Worm (Caenorhabditis elegans) whole organism, dauer: Measurements from ENCODE around the gene E04F6.8.

Source experiments
- unc-62 ChIP-seq: sonication (generic microtip); optimal IDR thresholded peaks from 2 replicates; lab custom pipeline; 2017; ENCODE audit warnings: missing biosample characterization, missing genetic modification reagents, missing genetic modification characterization

Gene E04F6.8

DNA sequence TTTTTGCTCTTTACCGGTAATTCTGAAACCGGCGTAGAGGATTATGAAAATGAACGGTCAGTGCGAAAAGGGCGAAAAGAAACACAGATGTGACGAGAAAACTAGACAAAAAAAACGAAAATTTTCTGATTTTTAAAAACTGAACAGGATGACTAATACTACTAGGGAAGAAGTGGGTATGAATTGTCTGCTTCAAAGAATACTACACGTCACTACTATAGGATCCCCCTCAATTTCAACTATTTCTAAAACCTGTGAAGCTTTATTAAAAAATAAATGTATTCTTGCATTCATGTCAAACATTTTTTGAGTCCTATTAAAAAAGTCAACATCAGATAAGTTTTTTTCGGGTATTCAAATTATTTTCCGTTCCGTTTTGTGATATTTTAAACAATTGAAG lies 12.9 kb upstream of the E04F6.8 start:
- no peak for TF ChIP-seq unc-62 (GFP tag; lab: Kevin White, UChicago)

DNA sequence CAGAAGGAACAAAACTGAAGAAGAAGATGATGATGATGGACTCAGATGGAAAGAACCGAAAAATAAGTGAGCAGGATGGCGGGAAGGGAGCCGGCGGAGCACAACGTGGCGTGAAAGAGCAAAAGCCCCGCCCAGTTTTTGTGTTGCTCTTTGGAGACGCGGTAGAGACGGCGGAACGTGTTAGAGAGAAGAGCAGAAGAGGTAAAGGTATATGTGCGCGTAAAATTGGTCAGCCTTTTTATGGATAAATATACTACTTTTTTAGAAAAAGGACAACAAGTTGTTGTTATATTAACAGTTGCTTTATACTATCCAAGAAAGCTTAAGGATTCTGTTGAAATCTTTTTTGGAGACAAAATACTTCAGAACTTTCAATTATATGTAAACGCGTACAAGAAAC lies 5.9 kb upstream of the E04F6.8 start, which contains the start of gene E04F6.10:
TSS of gene E04F6.10 (minus strand) at position 101 of the 400 bp plus-strand sequence.
- no peak for TF ChIP-seq unc-62 (GFP tag; lab: Kevin White, UChicago)

ce11 chrII:7212059-7212458 lies 879 bp upstream of the E04F6.8 start, which contains the start of gene E04F6.9:
Gene E04F6.9, minus strand, starts transcription at chrII:7212159.
- no peak for TF ChIP-seq unc-62 (GFP tag; lab: Kevin White, UChicago)

DNA sequence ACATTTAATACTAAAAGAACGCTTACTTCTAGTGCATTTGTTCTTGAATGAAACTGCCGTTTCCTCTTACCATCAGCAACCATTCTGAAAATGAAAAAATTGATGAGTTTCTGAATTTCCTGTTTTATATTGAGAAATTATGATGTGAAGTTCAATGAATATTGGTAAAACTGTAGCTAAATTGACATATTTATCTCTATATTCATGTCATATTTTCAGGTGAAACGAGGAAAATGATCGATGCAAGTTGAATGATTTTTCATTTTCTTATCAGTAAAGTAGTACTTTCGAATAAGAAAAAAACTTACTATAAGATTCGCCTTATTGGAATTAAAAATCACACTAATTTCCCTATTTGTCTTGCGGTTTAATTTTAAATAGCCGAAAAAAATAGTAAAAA lies 993 bp downstream of the E04F6.8 start, which contains the start of gene E04F6.15:
TSS of gene E04F6.15 (minus strand) at position 101 of the 400 bp plus-strand sequence.
- TF ChIP-seq unc-62 (GFP tag; lab: Kevin White, UChicago), result no peak

ce11 chrII:7208184-7208583 lies 3.0 kb downstream of the E04F6.8 start, which contains the start of gene dhs-7:
Gene dhs-7, minus strand, starts transcription at chrII:7208460.
- TF ChIP-seq unc-62 (GFP tag; lab: Kevin White, UChicago), result no peak

- no peak for TF ChIP-seq unc-62 (GFP tag; lab: Kevin White, UChicago)
These were observed 3.5 kb downstream of the E04F6.8 start for ce11 chrII:7207649-7208048.

DNA sequence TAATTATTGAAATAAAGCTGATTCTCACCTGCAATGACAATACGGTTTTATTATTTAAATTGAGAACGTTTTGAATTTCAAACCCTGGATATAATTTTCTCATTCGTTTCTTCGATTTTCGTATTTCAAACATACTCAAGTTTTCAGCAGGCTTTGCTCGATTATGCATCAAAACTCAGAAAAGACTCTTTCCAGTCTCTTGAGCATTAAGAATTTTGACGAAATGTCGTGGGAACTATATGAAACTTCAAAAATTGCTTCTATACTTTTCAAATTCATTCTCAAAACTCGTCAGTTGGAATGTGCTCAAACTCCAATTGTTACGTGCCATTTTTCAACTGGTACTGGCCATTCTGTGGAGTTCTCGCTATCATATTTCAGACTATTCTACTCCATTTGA lies 5.8 kb downstream of the E04F6.8 start, which contains the start of gene srd-59:
TSS of gene srd-59 (plus strand) at position 301 of the 400 bp plus-strand sequence.
- no peak for TF ChIP-seq unc-62 (GFP tag; lab: Kevin White, UChicago)

ce11 chrII:7204951-7205350 lies 6.2 kb downstream of the E04F6.8 start, which contains the start of gene srd-58:
Gene srd-58, minus strand, starts transcription at chrII:7205051.
- TF ChIP-seq unc-62 (GFP tag; lab: Kevin White, UChicago), result no peak

- no peak for TF ChIP-seq unc-62 (GFP tag; lab: Kevin White, UChicago)
These were observed 8.1 kb downstream of the E04F6.8 start, which contains the start of gene srd-56 for ce11 chrII:7203110-7203509. Gene srd-56, minus strand, starts transcription at chrII:7203210.

DNA sequence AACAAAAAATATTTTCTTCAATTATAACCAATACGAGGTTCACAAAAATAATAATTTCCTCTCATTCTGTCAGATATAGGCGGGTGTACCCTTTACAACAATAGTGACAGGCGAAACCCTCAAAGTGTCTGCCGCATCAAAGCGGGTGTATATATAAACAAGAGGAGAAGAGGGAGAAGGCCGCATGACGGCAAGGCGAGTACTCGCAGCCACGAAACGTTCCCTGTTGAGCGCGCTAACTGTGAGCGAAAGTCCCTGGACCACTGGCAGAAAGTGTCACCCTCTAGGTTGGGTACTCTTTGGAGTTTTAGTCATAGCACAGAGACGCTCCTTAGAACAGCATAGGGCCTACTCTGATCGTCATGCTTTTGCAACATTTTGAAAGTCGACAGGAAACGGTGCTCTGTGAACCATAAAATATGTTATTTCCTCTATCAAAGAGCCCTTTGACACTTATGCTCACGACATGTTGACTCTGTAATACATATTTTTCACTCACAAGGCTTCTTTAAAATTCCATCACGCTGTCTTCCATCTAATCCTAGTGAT lies 11.1 kb downstream of the E04F6.8 start, which contains the start of gene pcrg-1:
TSS of gene pcrg-1 (plus strand) at position 499 of the 549 bp plus-strand sequence.
- no peak for TF ChIP-seq unc-62 (GFP tag; lab: Kevin White, UChicago)

- TF ChIP-seq unc-62 (GFP tag; lab: Kevin White, UChicago), result no peak
These were observed 11.9 kb downstream of the E04F6.8 start, which contains the start of gene E04F6.6 for ce11 chrII:7199308-7199707. Gene E04F6.6, minus strand, starts transcription at chrII:7199565.

DNA sequence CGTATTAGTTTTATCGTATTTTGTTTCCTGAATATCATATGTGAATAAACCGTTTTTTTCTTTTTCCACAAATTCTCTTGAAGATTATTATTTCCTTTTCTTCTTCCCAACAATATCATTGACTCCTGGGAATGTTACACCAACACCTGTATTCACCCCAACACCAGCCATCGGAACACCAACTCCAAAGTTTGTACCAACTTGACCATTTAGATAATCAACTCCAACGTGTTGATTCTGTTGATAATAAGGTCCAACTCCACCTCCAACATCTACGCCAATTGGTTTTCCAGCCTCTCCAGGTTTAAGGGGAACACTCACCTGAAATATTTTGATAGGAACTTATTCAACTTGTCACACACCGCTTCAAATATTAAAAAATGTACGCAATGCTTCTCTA lies 13.7 kb downstream of the E04F6.8 start:
- no peak for TF ChIP-seq unc-62 (GFP tag; lab: Kevin White, UChicago)

DNA sequence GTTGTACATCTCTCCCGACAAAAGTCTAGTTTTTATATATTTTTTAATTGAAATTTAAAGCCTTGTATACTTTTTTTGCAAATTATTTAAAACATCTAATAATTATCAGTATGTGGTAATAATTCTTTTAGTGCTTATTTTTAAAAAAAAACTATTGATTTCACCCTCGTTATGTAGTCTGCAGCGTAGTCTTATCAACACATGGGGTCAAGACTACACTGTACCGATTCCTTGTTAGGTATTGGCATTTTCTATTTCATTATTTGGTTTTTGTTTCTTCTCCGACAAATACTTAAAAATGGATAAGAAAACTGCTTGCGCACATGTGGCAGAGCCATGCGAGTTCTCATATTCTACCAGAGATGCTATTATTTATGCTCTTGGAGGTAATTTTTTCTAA lies 15.1 kb downstream of the E04F6.8 start, which contains the start of gene maoc-1:
TSS of gene maoc-1 (plus strand) at position 237 of the 400 bp plus-strand sequence.
- TF ChIP-seq unc-62 (GFP tag; lab: Kevin White, UChicago), result no peak

DNA sequence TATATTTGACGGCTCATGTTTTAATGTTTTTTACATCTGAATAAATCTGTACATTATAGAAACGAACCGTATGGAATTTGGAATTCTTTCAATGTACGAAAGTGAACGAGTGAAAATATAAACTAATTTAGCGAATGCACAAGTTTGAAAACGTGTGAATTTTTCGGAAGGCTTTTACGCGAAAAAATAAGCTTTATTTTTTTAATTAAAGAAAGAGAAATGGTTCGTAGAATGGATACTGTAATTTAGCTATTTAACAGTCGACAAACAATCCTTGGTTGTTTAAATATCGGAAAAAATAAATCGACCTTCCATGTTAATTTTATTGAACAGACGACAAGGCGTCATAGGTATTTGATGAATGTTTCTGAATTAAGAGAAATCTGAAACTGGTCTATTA lies 15.6 kb downstream of the E04F6.8 start, which contains the start of gene acdh-12:
TSS of gene acdh-12 (minus strand) at position 101 of the 400 bp plus-strand sequence.
- TF ChIP-seq unc-62 (GFP tag; lab: Kevin White, UChicago), result no peak

DNA sequence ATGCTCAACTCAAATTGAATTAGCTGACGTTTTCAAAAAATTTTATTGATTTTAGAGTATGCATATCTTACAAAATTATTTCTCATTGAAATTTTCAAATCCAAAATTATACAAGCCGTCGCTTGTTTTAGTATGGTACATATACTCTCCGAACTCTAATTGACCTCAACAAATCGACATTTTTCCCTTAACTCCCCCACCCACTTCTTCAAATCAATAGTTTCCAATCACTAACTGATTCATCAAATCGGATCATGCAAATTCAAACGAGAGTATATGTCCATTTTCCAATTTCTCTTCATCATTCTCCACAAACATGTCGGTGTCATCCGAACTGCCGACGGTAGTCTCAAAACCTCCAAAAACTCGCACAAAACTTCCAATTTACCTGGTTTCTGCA lies 22.1 kb downstream of the E04F6.8 start, which contains the start of gene E04F6.4:
TSS of gene E04F6.4 (plus strand) at position 301 of the 400 bp plus-strand sequence.
- TF ChIP-seq unc-62 (GFP tag; lab: Kevin White, UChicago), result no peak

DNA sequence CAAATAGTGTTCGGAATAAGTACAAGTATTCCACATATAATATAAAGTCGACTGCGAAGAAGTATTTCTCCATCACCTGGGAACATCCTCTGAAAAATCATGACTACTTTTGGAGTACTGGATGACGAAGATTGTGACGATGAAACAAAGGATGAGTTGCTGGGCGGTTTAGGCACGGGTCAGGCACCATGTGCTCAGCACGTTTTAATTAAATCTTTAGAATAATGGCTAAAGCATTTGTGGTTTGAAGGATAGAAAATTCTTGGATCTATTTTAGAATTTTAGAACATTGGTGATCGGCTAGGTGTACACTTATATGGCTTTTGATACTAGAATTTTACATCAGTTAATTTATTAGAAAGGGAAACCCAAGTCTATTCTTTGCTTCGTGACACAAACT lies 24.1 kb downstream of the E04F6.8 start, which contains the start of gene C27H5.6:
TSS of gene C27H5.6 (minus strand) at position 101 of the 400 bp plus-strand sequence.
- no peak for TF ChIP-seq unc-62 (GFP tag; lab: Kevin White, UChicago)
